Fruit fly (Drosophila melanogaster) whole organism, embryonic: ENCODE data around the gene Ptpmeg2.

Experiments
- Bgb ChIP-seq: fragments of 200-800 bp; sonication (Bioruptor generic); IDR thresholded peaks from 2 replicates; pipeline ENCODE4 v1.3.6; 2022; ENCODE audit warnings: missing biosample characterization, missing genetic modification characterization; ENCODE audit not compliant: partially characterized antibody
- CG10274 ChIP-seq: fragments of 200-800 bp; sonication (Bioruptor generic); optimal IDR thresholded peaks from 3 replicates; lab custom pipeline; 2017; ENCODE audit warnings: missing biosample characterization, mild to moderate bottlenecking, missing genetic modification characterization
- CG10543 ChIP-seq: fragments of 200-800 bp; sonication (Bioruptor generic); optimal IDR thresholded peaks from 3 replicates; lab custom pipeline; 2017; ENCODE audit warnings: missing biosample characterization, mild to moderate bottlenecking, missing genetic modification characterization, moderate library complexity
- CG10565 ChIP-seq: fragments of 200-800 bp; sonication (Bioruptor generic); optimal IDR thresholded peaks from 3 replicates; lab custom pipeline; 2016; ENCODE audit warnings: missing biosample characterization, mild to moderate bottlenecking, missing genetic modification characterization
- CG10979 ChIP-seq: fragments of 200-800 bp; sonication (Bioruptor generic); optimal IDR thresholded peaks from 2 replicates; lab custom pipeline; 2018; ENCODE audit warnings: missing biosample characterization, mild to moderate bottlenecking, missing genetic modification characterization, moderate library complexity
- CG12071 ChIP-seq: fragments of 200-800 bp; sonication (Bioruptor generic); optimal IDR thresholded peaks from 3 replicates; lab custom pipeline; 2018; ENCODE audit warnings: missing biosample characterization, mild to moderate bottlenecking, missing genetic modification characterization
- CG13775 ChIP-seq: fragments of 200-800 bp; sonication (Bioruptor generic); optimal IDR thresholded peaks from 3 replicates; lab custom pipeline; 2017; ENCODE audit warnings: missing biosample characterization, mild to moderate bottlenecking, missing genetic modification characterization
- CG17361 ChIP-seq: fragments of 200-800 bp; sonication (Bioruptor generic); IDR thresholded peaks from 3 replicates; pipeline ENCODE4 v1.3.6; 2022; ENCODE audit warnings: missing biosample characterization, missing genetic modification characterization
- CG18011 ChIP-seq: fragments of 200-800 bp; sonication (Bioruptor generic); optimal IDR thresholded peaks from 2 replicates; lab custom pipeline; 2017; ENCODE audit warnings: missing biosample characterization, missing genetic modification characterization, mild to moderate bottlenecking, moderate library complexity, missing genotype
- CG2199 ChIP-seq: fragments of 200-800 bp; sonication (Bioruptor generic); IDR thresholded peaks from 3 replicates; pipeline ENCODE4 v1.3.6; 2022; ENCODE audit warnings: missing biosample characterization, missing genetic modification characterization
- CG31388 ChIP-seq: fragments of 200-800 bp; sonication (Bioruptor generic); optimal IDR thresholded peaks from 2 replicates; lab custom pipeline; 2016; ENCODE audit warnings: missing biosample characterization, missing genetic modification characterization
- CG31441 ChIP-seq: fragments of 200-800 bp; sonication (Bioruptor generic); IDR thresholded peaks from 2 replicates; pipeline ENCODE4 v1.3.6; 2022; ENCODE audit warnings: missing biosample characterization, missing genetic modification characterization
- CG32772 ChIP-seq: fragments of 200-800 bp; sonication (Bioruptor generic); IDR thresholded peaks from 2 replicates; pipeline ENCODE4 v1.3.6; 2022; ENCODE audit warnings: missing biosample characterization, missing genetic modification characterization
- CG3281 ChIP-seq: fragments of 200-800 bp; sonication (Bioruptor generic); optimal IDR thresholded peaks from 3 replicates; lab custom pipeline; 2017; ENCODE audit warnings: missing biosample characterization, mild to moderate bottlenecking, missing genetic modification characterization
- CG34422 ChIP-seq: fragments of 200-800 bp; sonication (Bioruptor generic); IDR thresholded peaks from 3 replicates; pipeline ENCODE4 v1.3.6; 2022; ENCODE audit warnings: missing biosample characterization, missing genetic modification characterization
- CG7745 ChIP-seq: fragments of 200-800 bp; sonication (Bioruptor generic); optimal IDR thresholded peaks from 2 replicates; lab custom pipeline; 2018; ENCODE audit warnings: missing biosample characterization, mild to moderate bottlenecking, missing genetic modification characterization, moderate library complexity
- CG9437 ChIP-seq: fragments of 200-800 bp; sonication (Bioruptor generic); optimal IDR thresholded peaks from 2 replicates; lab custom pipeline; 2018; ENCODE audit warnings: missing biosample characterization, mild to moderate bottlenecking, missing genetic modification characterization
- CG9727 ChIP-seq: fragments of 200-800 bp; sonication (Bioruptor generic); optimal IDR thresholded peaks from 3 replicates; lab custom pipeline; 2017; ENCODE audit warnings: missing biosample characterization, mild to moderate bottlenecking, missing genetic modification characterization
- D ChIP-seq, 2 experiments: fragments of 200-800 bp in 1 of 2; fragments of >200 bp in 1 of 2; sonication (Bioruptor generic) in 1 of 2; optimal IDR thresholded peaks; 2 replicates in 1 of 2; 3 replicates in 1 of 2; lab custom pipeline; 2017; ENCODE audit warnings: mild to moderate bottlenecking in 1 of 2, missing biosample characterization in 1 of 2, missing genetic modification characterization in 1 of 2, missing genetic modification reagents in 1 of 2
- Deaf1 ChIP-seq: fragments of 200-800 bp; optimal IDR thresholded peaks from 3 replicates; lab custom pipeline; 2019; ENCODE audit warnings: missing biosample characterization, mild to moderate bottlenecking, missing genetic modification characterization, moderate library complexity
- Eip74EF ChIP-seq, 2 experiments: fragments of 200-800 bp in 1 of 2; fragments of >200 bp in 1 of 2; sonication (Bioruptor generic) in 1 of 2; optimal IDR thresholded peaks; 2 replicates each; lab custom pipeline; 2017 to 2019; ENCODE audit warnings: missing biosample characterization in 2 of 2, missing genetic modification characterization in 2 of 2, mild to moderate bottlenecking in 1 of 2, moderate library complexity in 1 of 2
- HLH3B ChIP-seq: fragments of 200-800 bp; sonication (Bioruptor generic); IDR thresholded peaks from 2 replicates; pipeline ENCODE4 v1.3.6; 2022; ENCODE audit warnings: missing biosample characterization, missing genetic modification characterization
- Hr39 ChIP-seq: fragments of >200 bp; optimal IDR thresholded peaks from 2 replicates; lab custom pipeline; 2017
- Meics ChIP-seq: fragments of 200-800 bp; sonication (Bioruptor generic); optimal IDR thresholded peaks from 2 replicates; lab custom pipeline; 2017; ENCODE audit warnings: missing biosample characterization, mild to moderate bottlenecking, missing genetic modification characterization
- Nf-YB ChIP-seq: fragments of 200-800 bp; sonication (Bioruptor generic); optimal IDR thresholded peaks from 3 replicates; lab custom pipeline; 2019; ENCODE audit warnings: missing biosample characterization, mild to moderate bottlenecking, missing genetic modification characterization, moderate library complexity
- Poxn ChIP-seq: fragments of 200-800 bp; sonication (Bioruptor generic); IDR thresholded peaks from 2 replicates; pipeline ENCODE4 v1.3.6; 2022; ENCODE audit warnings: missing biosample characterization, missing genetic modification characterization
- Ptx1 ChIP-seq: fragments of 200-800 bp; sonication (Bioruptor generic); IDR thresholded peaks from 2 replicates; pipeline ENCODE4 v1.3.6; 2022; ENCODE audit warnings: missing biosample characterization, missing genetic modification characterization
- Spps ChIP-seq: fragments of 200-800 bp; sonication (Bioruptor generic); optimal IDR thresholded peaks from 2 replicates; lab custom pipeline; 2018; ENCODE audit warnings: missing biosample characterization, mild to moderate bottlenecking, missing genetic modification characterization
- ash1 ChIP-seq: fragments of 200-800 bp; sonication (Bioruptor generic); optimal IDR thresholded peaks from 2 replicates; lab custom pipeline; 2018; ENCODE audit warnings: missing biosample characterization, mild to moderate bottlenecking, missing genetic modification characterization
- bbx ChIP-seq: fragments of 200-800 bp; sonication (Bioruptor generic); IDR thresholded peaks from 2 replicates; pipeline ENCODE4 v1.3.6; 2022; ENCODE audit warnings: missing biosample characterization, missing genetic modification characterization; ENCODE audit not compliant: partially characterized antibody
- bsh ChIP-seq, 2 experiments: fragments of 200-800 bp; sonication (Bioruptor generic); optimal IDR thresholded peaks; 2 replicates each; lab custom pipeline; 2017 to 2018; ENCODE audit warnings: mild to moderate bottlenecking in 2 of 2, missing biosample characterization in 2 of 2, missing genetic modification characterization in 2 of 2, moderate library complexity in 1 of 2
- chinmo ChIP-seq: fragments of 200-800 bp; sonication (Bioruptor generic); IDR thresholded peaks from 4 replicates; pipeline ENCODE4 v1.3.6; 2022; ENCODE audit warnings: missing biosample characterization, missing genetic modification characterization; ENCODE audit not compliant: partially characterized antibody
- dan ChIP-seq: fragments of 200-800 bp; sonication (Bioruptor generic); IDR thresholded peaks from 2 replicates; pipeline ENCODE4 v1.3.6; 2022; ENCODE audit warnings: missing biosample characterization, missing genetic modification characterization
- dpn ChIP-seq, 2 experiments: fragments of 200-800 bp; sonication (Bioruptor generic); optimal IDR thresholded peaks; 3 replicates each; lab custom pipeline; 2016; ENCODE audit warnings: missing biosample characterization in 2 of 2, missing genetic modification characterization in 2 of 2
- fd96Cb ChIP-seq: fragments of 200-800 bp; sonication (Bioruptor generic); optimal IDR thresholded peaks from 2 replicates; lab custom pipeline; 2018; ENCODE audit warnings: missing biosample characterization, mild to moderate bottlenecking, missing genetic modification characterization, moderate library complexity
- kni ChIP-seq: fragments of 200-800 bp; sonication (Bioruptor generic); optimal IDR thresholded peaks from 3 replicates; lab custom pipeline; 2017; ENCODE audit warnings: mild to moderate bottlenecking, missing biosample characterization, missing genetic modification reagents, missing genetic modification characterization
- nom ChIP-seq: fragments of 200-800 bp; sonication (Bioruptor generic); optimal IDR thresholded peaks from 2 replicates; lab custom pipeline; 2017; ENCODE audit warnings: missing biosample characterization, missing genetic modification characterization, mild to moderate bottlenecking, moderate library complexity, missing genetic modification reagents
- odd ChIP-seq: fragments of 200-800 bp; sonication (Bioruptor generic); optimal IDR thresholded peaks from 2 replicates; lab custom pipeline; 2017; ENCODE audit warnings: missing biosample characterization, mild to moderate bottlenecking, missing genetic modification characterization
- pb ChIP-seq: fragments of 200-800 bp; sonication (Bioruptor generic); optimal IDR thresholded peaks from 3 replicates; lab custom pipeline; 2016; ENCODE audit warnings: missing biosample characterization, missing genetic modification characterization
- pfk ChIP-seq: fragments of 200-800 bp; sonication (Bioruptor generic); optimal IDR thresholded peaks from 2 replicates; lab custom pipeline; 2018; ENCODE audit warnings: missing biosample characterization, mild to moderate bottlenecking, missing genetic modification characterization, moderate library complexity
- psq ChIP-seq: fragments of 200-800 bp; sonication (Bioruptor generic); optimal IDR thresholded peaks from 2 replicates; lab custom pipeline; 2017; ENCODE audit warnings: missing biosample characterization, missing genetic modification characterization
- repo ChIP-seq: fragments of 200-800 bp; sonication (Bioruptor generic); optimal IDR thresholded peaks from 2 replicates; lab custom pipeline; 2016; ENCODE audit warnings: missing biosample characterization, missing genetic modification characterization
- wek ChIP-seq: fragments of 200-800 bp; sonication (Bioruptor generic); optimal IDR thresholded peaks from 3 replicates; lab custom pipeline; 2018; ENCODE audit warnings: missing biosample characterization, mild to moderate bottlenecking, missing genetic modification characterization, moderate library complexity
- zf30C ChIP-seq: fragments of 200-800 bp; sonication (Bioruptor generic); optimal IDR thresholded peaks from 3 replicates; lab custom pipeline; 2018; ENCODE audit warnings: missing biosample characterization, mild to moderate bottlenecking, missing genetic modification characterization

Ptpmeg2 gene

dm6 chrX:9685568-9686413, 26.8 kb upstream of the Ptpmeg2 start (continued):
- TF ChIP-seq odd (GFP tag; lab: Kevin White, UChicago) = no peak
- TF ChIP-seq D (optimal IDR thresholded peaks at IDR 0.05; lab: Kevin White, UChicago) = no peak
- TF ChIP-seq D (GFP tag; optimal IDR thresholded peaks at IDR 0.05; lab: Kevin White, UChicago) = peak; percentile 15
- TF ChIP-seq pb = no peak
- TF ChIP-seq Hr39 (lab: Kevin White, UChicago) = no peak
- TF ChIP-seq Bgb (GFP tag; lab: Robert Waterston, UW) = peak; percentile 39; the same call in 1 of the 2 replicates
- TF ChIP-seq CG10565 (GFP tag; lab: Kevin White, UChicago) = no peak
- TF ChIP-seq HLH3B = no peak
- TF ChIP-seq repo = peak; percentile 31
- TF ChIP-seq dan = no peak
- peak; percentile 36 for TF ChIP-seq CG10274 (GFP tag; lab: Kevin White, UChicago)
- peak; percentile 42; the same call in 1 of the 2 replicates for TF ChIP-seq Ptx1
- TF ChIP-seq CG10979 (tag; lab: Kevin White, UChicago) = peak; percentile 52
- TF ChIP-seq CG12071 (GFP tag; lab: Kevin White, UChicago) = no peak
- peak; percentile 72 for TF ChIP-seq CG3281 (GFP tag; lab: Kevin White, UChicago)

dm6 chrX:9684697-9685567, 26.0 kb upstream of the Ptpmeg2 start:
- TF ChIP-seq CG31388 (GFP tag; lab: Kevin White, UChicago) (no peak), CG34422 (GFP tag; lab: Robert Waterston, UW) (peak; percentile 6; the same call in 1 of the 3 replicates), CG2199 (GFP tag; lab: Robert Waterston, UW) (0 out of 3 replicates have a peak, but pooled peaks have one; percentile 35), bbx (GFP tag; lab: Robert Waterston, UW) (0 out of 2 replicates have a peak, but pooled peaks have one; percentile 18), Spps (tag; lab: Kevin White, UChicago) (no peak), chinmo (GFP tag; lab: Robert Waterston, UW) (peak; percentile 69; the same call in 3 of the 4 replicates), Deaf1 (tag; lab: Kevin White, UChicago) (peak; percentile 89), Nf-YB (peak; percentile 26), zf30C (GFP tag; lab: Kevin White, UChicago) (peak; percentile 76), CG9437 (GFP tag; lab: Kevin White, UChicago) (peak; percentile 9), CG32772 (GFP tag; lab: Robert Waterston, UW) (peak; percentile 51; the same call in 1 of the 2 replicates), nom (GFP tag; lab: Kevin White, UChicago) (peak; percentile 84), psq (peak; percentile 58), Meics (GFP tag; lab: Kevin White, UChicago) (peak; percentile 26), bsh (GFP tag; optimal IDR thresholded peaks at IDR 0.05; lab: Kevin White, UChicago) (peak in 1 of 2 experiments; percentile 58), CG31441 (GFP tag; lab: Robert Waterston, UW) (0 out of 2 replicates have a peak, but pooled peaks have one; percentile 13), CG13775 (GFP tag; lab: Kevin White, UChicago) (peak; percentile 23), CG10543 (GFP tag; lab: Kevin White, UChicago) (peak; percentile 41), CG18011 (peak; percentile 30), CG9727 (peak; percentile 23), fd96Cb (tag; lab: Kevin White, UChicago) (no peak), Eip74EF (GFP tag; optimal IDR thresholded peaks at IDR 0.05; lab: Kevin White, UChicago) (peak in 1 of 2 experiments; percentile 90), CG17361 (peak; percentile 30; the same call in 1 of the 3 replicates), CG7745 (tag; lab: Kevin White, UChicago) (no peak), ash1 (GFP tag; lab: Kevin White, UChicago) (no peak), dpn (GFP tag; optimal IDR thresholded peaks at IDR 0.05; lab: Kevin White, UChicago) (peak in 1 of 2 experiments; percentile 16), wek (GFP tag; lab: Kevin White, UChicago) (no peak), Poxn (GFP tag; lab: Robert Waterston, UW) (no peak), kni (GFP tag; lab: Kevin White, UChicago) (peak; percentile 53), pfk (GFP tag; lab: Kevin White, UChicago) (peak; percentile 12)
